Fruit fly (Drosophila melanogaster) whole organism, wandering third instar larva: ENCODE measurements around the gene CG7011.
A peak's percentile ranks its signal among the peaks of the same experiment; 100 is the strongest.

Experiments
- Abd-B ChIP-seq: fragments of >200 bp; optimal IDR thresholded peaks from 2 replicates; lab custom pipeline; 2017; ENCODE audit warnings: missing biosample characterization, missing genetic modification characterization
- CG32264 ChIP-seq: fragments of 200-800 bp; sonication (Bioruptor generic); optimal IDR thresholded peaks from 2 replicates; lab custom pipeline; 2016; ENCODE audit warnings: missing biosample characterization, missing genetic modification characterization
- CG9705 ChIP-seq: fragments of 200-800 bp; sonication (Bioruptor generic); optimal IDR thresholded peaks from 2 replicates; lab custom pipeline; 2018; ENCODE audit warnings: missing biosample characterization, mild to moderate bottlenecking, missing genetic modification characterization
- CrebA ChIP-seq: fragments of 200-800 bp; sonication (Bioruptor generic); optimal IDR thresholded peaks from 2 replicates; lab custom pipeline; 2016; ENCODE audit warnings: missing biosample characterization, mild to moderate bottlenecking, missing genetic modification characterization, borderline replicate concordance
- Dfd ChIP-seq: fragments of >200 bp; optimal IDR thresholded peaks from 2 replicates; lab custom pipeline; 2017; ENCODE audit warnings: missing biosample characterization, missing genetic modification characterization
- Dif ChIP-seq: fragments of 200-275, 200-300 bp; sonication (Bioruptor generic); optimal IDR thresholded peaks from 2 replicates; lab custom pipeline; 2018; ENCODE audit warnings: missing biosample characterization, missing genetic modification characterization; ENCODE audit not compliant: partially characterized antibody
- GATAd ChIP-seq: sonication (Bioruptor generic); optimal IDR thresholded peaks from 2 replicates; lab custom pipeline; 2016; ENCODE audit warnings: missing biosample characterization, missing genetic modification characterization
- HLH106 ChIP-seq: fragments of 200-800 bp; optimal IDR thresholded peaks from 3 replicates; lab custom pipeline; 2019; ENCODE audit warnings: missing biosample characterization, mild to moderate bottlenecking, missing genetic modification characterization, moderate library complexity
- Hnf4 ChIP-seq: fragments of 200-800 bp; sonication (Bioruptor generic); optimal IDR thresholded peaks from 2 replicates; lab custom pipeline; 2016; ENCODE audit warnings: missing biosample characterization, mild to moderate bottlenecking, missing genetic modification characterization
- Hr78 ChIP-seq: fragments of >200 bp; optimal IDR thresholded peaks from 2 replicates; lab custom pipeline; 2017; ENCODE audit warnings: missing biosample characterization, missing genetic modification characterization
- Hr83 ChIP-seq: fragments of 200-300 bp; sonication (Bioruptor generic); optimal IDR thresholded peaks from 2 replicates; lab custom pipeline; 2016; ENCODE audit warnings: missing biosample characterization, mild to moderate bottlenecking, missing genetic modification characterization, moderate library complexity; ENCODE audit not compliant: poor library complexity, severe bottlenecking
- Jra ChIP-seq: sonication (Bioruptor generic); optimal IDR thresholded peaks from 2 replicates; lab custom pipeline; 2016; ENCODE audit warnings: missing biosample characterization, missing genetic modification characterization
- Mio ChIP-seq: sonication (Bioruptor generic); optimal IDR thresholded peaks from 2 replicates; lab custom pipeline; 2016; ENCODE audit warnings: missing biosample characterization, missing genetic modification characterization
- Myc ChIP-seq: fragments of >200 bp; optimal IDR thresholded peaks from 2 replicates; lab custom pipeline; 2017
- N ChIP-seq: fragments of >200 bp; optimal IDR thresholded peaks from 2 replicates; lab custom pipeline; 2018; ENCODE audit warnings: missing biosample characterization, missing external identifiers, missing genetic modification characterization
- OdsH ChIP-seq: fragments of 200-800 bp; sonication (Bioruptor generic); optimal IDR thresholded peaks from 2 replicates; lab custom pipeline; 2016; ENCODE audit warnings: missing biosample characterization, mild to moderate bottlenecking, missing genetic modification characterization
- Rel ChIP-seq, 2 experiments: fragments of 200-800 bp; sonication (Bioruptor generic) in 1 of 2; optimal IDR thresholded peaks; 2 replicates in 1 of 2; 3 replicates in 1 of 2; lab custom pipeline; 2016 to 2019; ENCODE audit warnings: mild to moderate bottlenecking in 2 of 2, missing biosample characterization in 2 of 2, missing genetic modification characterization in 2 of 2, moderate library complexity in 1 of 2
- Sp1 ChIP-seq: fragments of 200-800 bp; sonication (Bioruptor generic); optimal IDR thresholded peaks from 3 replicates; lab custom pipeline; 2019; ENCODE audit warnings: missing biosample characterization, mild to moderate bottlenecking, missing genetic modification characterization, moderate library complexity
- Vsx2 ChIP-seq: fragments of 200-300, 225-300 bp; sonication (Bioruptor generic); optimal IDR thresholded peaks from 2 replicates; lab custom pipeline; 2018; ENCODE audit warnings: missing biosample characterization, missing genetic modification characterization; ENCODE audit not compliant: partially characterized antibody
- br ChIP-seq: fragments of 200-800 bp; sonication (Bioruptor generic); optimal IDR thresholded peaks from 2 replicates; lab custom pipeline; 2016; ENCODE audit warnings: missing biosample characterization, missing genetic modification characterization
- brk ChIP-seq: fragments of 200-800 bp; sonication (Bioruptor generic); optimal IDR thresholded peaks from 2 replicates; lab custom pipeline; 2016; ENCODE audit warnings: missing biosample characterization, mild to moderate bottlenecking, missing genetic modification characterization
- dl ChIP-seq, 2 experiments: fragments of 175-275, 200-275 bp in 1 of 2; fragments of 200-275 bp in 1 of 2; sonication (Bioruptor generic); optimal IDR thresholded peaks; lab custom pipeline; 2018; ENCODE audit warnings: mild to moderate bottlenecking in 2 of 2, missing biosample characterization in 2 of 2, missing genetic modification characterization in 2 of 2, moderate library complexity in 2 of 2; ENCODE audit not compliant: partially characterized antibody in 2 of 2, insufficient read depth in 1 of 2
- dmrt93B ChIP-seq: fragments of 200-800 bp; sonication (Bioruptor generic); optimal IDR thresholded peaks from 2 replicates; lab custom pipeline; 2018; ENCODE audit warnings: missing biosample characterization, mild to moderate bottlenecking, missing genetic modification characterization
- dsf ChIP-seq: sonication (Bioruptor generic); optimal IDR thresholded peaks from 2 replicates; lab custom pipeline; 2016; ENCODE audit warnings: missing biosample characterization, missing genetic modification characterization, borderline replicate concordance
- ey ChIP-seq: fragments of 200-800 bp; sonication (Bioruptor generic); optimal IDR thresholded peaks from 2 replicates; lab custom pipeline; 2016; ENCODE audit warnings: missing biosample characterization, missing genetic modification characterization
- foxo ChIP-seq, 2 experiments: fragments of 200-800 bp; sonication (Bioruptor generic); optimal IDR thresholded peaks; 2 replicates in 1 of 2; 3 replicates in 1 of 2; lab custom pipeline; 2016 to 2017; ENCODE audit warnings: missing biosample characterization in 2 of 2, missing genetic modification characterization in 2 of 2
- fru ChIP-seq: fragments of 200-800 bp; sonication (Bioruptor generic); optimal IDR thresholded peaks from 3 replicates; lab custom pipeline; 2016; ENCODE audit warnings: missing biosample characterization, mild to moderate bottlenecking, missing genetic modification characterization
- h ChIP-seq: fragments of 200-800 bp; sonication (Bioruptor generic); optimal IDR thresholded peaks from 3 replicates; lab custom pipeline; 2016; ENCODE audit warnings: missing biosample characterization, mild to moderate bottlenecking, missing genetic modification characterization
- jim ChIP-seq: fragments of 175-275, 200-325 bp; sonication (Bioruptor generic); optimal IDR thresholded peaks from 2 replicates; lab custom pipeline; 2016; ENCODE audit warnings: missing biosample characterization, mild to moderate bottlenecking, missing genetic modification characterization
- lola ChIP-seq: fragments of >200 bp; optimal IDR thresholded peaks from 2 replicates; lab custom pipeline; 2017; ENCODE audit warnings: missing biosample characterization, missing genetic modification characterization
- pan ChIP-seq: fragments of >200 bp; optimal IDR thresholded peaks from 2 replicates; lab custom pipeline; 2017
- psq ChIP-seq: fragments of 200-800 bp; sonication (Bioruptor generic); optimal IDR thresholded peaks from 3 replicates; lab custom pipeline; 2017; ENCODE audit warnings: missing biosample characterization, mild to moderate bottlenecking, missing genetic modification characterization, moderate library complexity
- rgr ChIP-seq: fragments of 200-800 bp; sonication (Bioruptor generic); optimal IDR thresholded peaks from 3 replicates; lab custom pipeline; 2016; ENCODE audit warnings: missing biosample characterization, mild to moderate bottlenecking, missing genetic modification characterization
- sage ChIP-seq: fragments of 200-800 bp; sonication (Bioruptor generic); optimal IDR thresholded peaks from 2 replicates; lab custom pipeline; 2016; ENCODE audit warnings: missing biosample characterization, mild to moderate bottlenecking, missing genetic modification characterization
- sv ChIP-seq: fragments of 200-800 bp; sonication (Bioruptor generic); optimal IDR thresholded peaks from 3 replicates; lab custom pipeline; 2016; ENCODE audit warnings: missing biosample characterization, missing genetic modification characterization
- tai ChIP-seq: sonication (Bioruptor generic); optimal IDR thresholded peaks from 2 replicates; lab custom pipeline; 2016; ENCODE audit warnings: missing biosample characterization, missing genetic modification characterization
- usp ChIP-seq: fragments of >200 bp; optimal IDR thresholded peaks from 2 replicates; lab custom pipeline; 2017; ENCODE audit warnings: missing biosample characterization, missing genetic modification characterization
- woc ChIP-seq: sonication (Bioruptor generic); optimal IDR thresholded peaks from 2 replicates; lab custom pipeline; 2016; ENCODE audit warnings: missing biosample characterization, mild to moderate bottlenecking, missing genetic modification characterization

The CG7011 gene

DNA sequence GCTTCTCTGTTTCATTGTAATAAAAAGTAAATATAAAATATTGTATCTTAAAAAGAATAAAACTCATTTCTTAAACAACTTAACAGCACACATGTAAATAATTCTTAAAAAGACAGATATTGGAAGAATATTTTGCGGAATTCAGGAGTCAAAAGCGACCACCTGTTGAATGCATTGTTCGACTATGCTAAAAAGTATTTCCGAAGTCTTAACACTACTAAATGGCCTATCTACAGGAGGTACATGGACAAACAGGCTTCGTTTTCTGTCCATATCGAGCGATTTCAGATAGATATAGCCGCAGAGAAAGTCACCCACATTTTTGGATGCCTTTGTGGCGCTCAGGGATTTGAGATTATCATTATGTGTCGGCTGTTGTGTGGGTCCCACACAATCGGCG lies 20.3 kb downstream of the CG7011 start:
- TF ChIP-seq CG9705 (GFP tag; lab: Kevin White, UChicago) = peak; percentile 11
- no peak for TF ChIP-seq dl (GFP tag; optimal IDR thresholded peaks at IDR 0.05; lab: Kevin White, UChicago; ENCODE audit: insufficient read depth in 1 of 2, partially characterized antibody in 2 of 2)
- peak; percentile 2 for TF ChIP-seq HLH106

DNA sequence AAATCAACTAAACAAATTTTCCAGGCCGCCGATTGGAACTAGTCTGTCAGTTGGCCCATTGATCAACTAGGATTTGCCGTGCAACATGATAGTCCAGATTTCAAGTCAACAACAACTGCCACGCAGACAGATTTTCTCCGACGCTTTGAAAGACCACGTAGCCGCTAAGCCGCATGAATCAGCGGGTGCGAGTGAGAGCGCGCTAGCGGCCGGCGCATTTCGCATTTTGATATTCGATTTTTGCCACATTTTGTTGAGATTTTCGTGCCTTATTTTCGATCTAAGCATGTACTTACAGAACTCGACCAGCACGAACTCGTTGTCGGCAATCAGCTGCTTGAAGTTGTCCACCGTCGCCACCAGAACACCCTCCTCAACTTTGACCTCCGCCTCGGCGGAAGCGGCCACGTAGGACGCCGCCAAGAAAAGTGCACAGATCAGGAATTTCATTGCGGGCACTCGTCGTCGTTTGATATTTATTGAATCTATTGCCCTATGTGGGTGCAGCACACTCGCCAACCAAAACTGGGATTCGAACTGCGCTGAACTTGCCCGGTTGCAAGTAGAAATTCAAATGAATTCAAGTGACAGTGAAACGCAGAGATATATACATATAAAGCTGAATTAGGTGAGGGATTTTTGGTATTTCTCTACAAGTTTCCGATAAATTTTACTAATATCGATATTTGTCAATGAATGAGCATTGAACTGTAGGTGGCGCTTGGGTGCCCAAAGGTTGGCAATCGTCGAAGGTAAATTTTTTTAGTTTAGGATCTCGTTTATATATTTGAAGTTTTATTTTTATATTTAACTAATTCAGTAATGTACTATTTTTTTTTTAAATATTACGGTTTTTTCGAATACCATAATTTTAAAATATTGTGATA lies 21.2 kb downstream of the CG7011 start, which contains the start of gene Pdi:
Pdi (minus strand) TSS at position 837 of the 887 bp plus-strand sequence.
- TF ChIP-seq Sp1 = peak; percentile 20
- no peak for TF ChIP-seq Myc
- TF ChIP-seq h = peak; percentile 47
- TF ChIP-seq Hr78 = no peak
- TF ChIP-seq CG9705 (GFP tag; lab: Kevin White, UChicago) = no peak
- TF ChIP-seq pan (lab: Kevin White, UChicago) = no peak
- peak; percentile 10 for TF ChIP-seq ey (GFP tag; lab: Kevin White, UChicago)
- no peak for TF ChIP-seq Rel (GFP tag; optimal IDR thresholded peaks at IDR 0.05; lab: Kevin White, UChicago)
- TF ChIP-seq Rel (tag; optimal IDR thresholded peaks at IDR 0.05; lab: Kevin White, UChicago) = peak; percentile 69
- no peak for TF ChIP-seq tai
- TF ChIP-seq woc (GFP tag; lab: Kevin White, UChicago) = peak; percentile 12
- TF ChIP-seq Jra = peak; percentile 9
- peak; percentile 50 for TF ChIP-seq jim (GFP tag; lab: Kevin White, UChicago)
- no peak for TF ChIP-seq N
- TF ChIP-seq sage (GFP tag; lab: Kevin White, UChicago) = no peak
- peak in 1 of 2 experiments; percentile 32 for TF ChIP-seq dl (GFP tag; optimal IDR thresholded peaks at IDR 0.05; lab: Kevin White, UChicago; ENCODE audit: insufficient read depth in 1 of 2, partially characterized antibody in 2 of 2)
- TF ChIP-seq HLH106 = peak; percentile 26
- no peak for TF ChIP-seq OdsH (GFP tag; lab: Kevin White, UChicago)
- TF ChIP-seq lola (GFP tag; lab: Kevin White, UChicago) = no peak
- no peak for TF ChIP-seq Vsx2 (GFP tag; lab: Kevin White, UChicago)
- TF ChIP-seq foxo (GFP tag; optimal IDR thresholded peaks at IDR 0.05; lab: Kevin White, UChicago) = peak in 1 of 2 experiments; percentile 36
- TF ChIP-seq Dif (GFP tag; lab: Kevin White, UChicago) = peak; percentile 57
- TF ChIP-seq Mio (GFP tag; lab: Kevin White, UChicago) = no peak
- TF ChIP-seq dsf (GFP tag; lab: Kevin White, UChicago) = no peak
- TF ChIP-seq brk (GFP tag; lab: Kevin White, UChicago) = no peak
- TF ChIP-seq sv (GFP tag; lab: Kevin White, UChicago) = no peak
- TF ChIP-seq Dfd (GFP tag; lab: Kevin White, UChicago) = no peak
- no peak for TF ChIP-seq GATAd
- TF ChIP-seq Abd-B (GFP tag; lab: Kevin White, UChicago) = no peak
- TF ChIP-seq rgr (GFP tag; lab: Kevin White, UChicago) = peak; percentile 43
- peak; percentile 98 for TF ChIP-seq CrebA (GFP tag; lab: Kevin White, UChicago)
- no peak for TF ChIP-seq psq
- TF ChIP-seq Hnf4 = peak; percentile 68
- TF ChIP-seq Hr83 (GFP tag; lab: Kevin White, UChicago) = peak; percentile 84
- no peak for TF ChIP-seq usp (GFP tag; lab: Kevin White, UChicago)
- no peak for TF ChIP-seq dmrt93B
- TF ChIP-seq fru (GFP tag; lab: Kevin White, UChicago) = peak; percentile 21
- peak; percentile 45 for TF ChIP-seq br (GFP tag; lab: Kevin White, UChicago)
- TF ChIP-seq CG32264 (GFP tag; lab: Kevin White, UChicago) = no peak
